Worm (Caenorhabditis elegans): ENCODE results near the gene C04C3.9.
"Not testable (repeated sequence)": the region's sequence is repeated elsewhere in the genome, so short reads cannot be mapped to it uniquely, and the experiment has no call there.

Gene C04C3.9

ce11 chrIV:3436021-3436420 is 7.7 kb upstream of the C04C3.9 start, which contains the start of gene srz-32:
srz-32 (plus strand) TSS chrIV:3436321.
- TF ChIP-seq unc-55 (GFP tag; optimal IDR thresholded peaks at IDR 0.05), result no peak
- no peak for TF ChIP-seq lin-11 (tag; optimal IDR thresholded peaks at IDR 0.05)
- no peak for TF ChIP-seq hlh-6 (tag; optimal IDR thresholded peaks at IDR 0.05)
- TF ChIP-seq unc-3 (GFP tag; conservative IDR thresholded peaks at IDR 0.05), result no peak
- no peak for TF ChIP-seq unc-3 (tag; optimal IDR thresholded peaks at IDR 0.05)
- no peak for TF ChIP-seq pha-4 (tag; optimal IDR thresholded peaks at IDR 0.05)
- no peak for TF ChIP-seq ama-1 (optimal IDR thresholded peaks at IDR 0.05)
- no peak for TF ChIP-seq ceh-30 (tag; optimal IDR thresholded peaks at IDR 0.05)
- TF ChIP-seq ceh-19 (GFP tag; optimal IDR thresholded peaks at IDR 0.05), result no peak
- TF ChIP-seq ceh-14 (tag; optimal IDR thresholded peaks at IDR 0.05), result no peak
- TF ChIP-seq tbx-2 (tag; optimal IDR thresholded peaks at IDR 0.05), result no peak
- no peak for TF ChIP-seq hlh-8 (tag; optimal IDR thresholded peaks at IDR 0.05)
- no peak for TF ChIP-seq ceh-9 (tag; optimal IDR thresholded peaks at IDR 0.05)
- TF ChIP-seq dve-1 (tag; optimal IDR thresholded peaks at IDR 0.05), result no peak
- no peak for TF ChIP-seq sox-4 (tag; optimal IDR thresholded peaks at IDR 0.05)
- TF ChIP-seq C08G9.2 (tag; optimal IDR thresholded peaks at IDR 0.05), result no peak
- no peak for TF ChIP-seq gmeb-2 (tag; optimal IDR thresholded peaks at IDR 0.05)
- TF ChIP-seq ceh-45 (GFP tag; IDR thresholded peaks at IDR 0.05), result no peak
- no peak for TF ChIP-seq npax-4 (tag; optimal IDR thresholded peaks at IDR 0.05)
- no peak for TF ChIP-seq mec-3 (tag; optimal IDR thresholded peaks at IDR 0.05; ENCODE audit: borderline replicate concordance)
- TF ChIP-seq K09A11.1 (tag; optimal IDR thresholded peaks at IDR 0.05; ENCODE audit: insufficient read depth), result no peak

- TF ChIP-seq K09A11.1 (tag; optimal IDR thresholded peaks at IDR 0.05; ENCODE audit: insufficient read depth); lin-11 (tag; optimal IDR thresholded peaks at IDR 0.05); pat-9 (tag; optimal IDR thresholded peaks at IDR 0.05): not testable (repeated sequence)
Observed at ce11 chrIV:3433387-3433786, 5.1 kb upstream of the C04C3.9 start, which contains the start of gene C04C3.7. C04C3.7 (minus strand) TSS chrIV:3433487.

- TF ChIP-seq pqm-1 (tag; optimal IDR thresholded peaks at IDR 0.05), result no peak
- TF ChIP-seq K09A11.1 (tag; optimal IDR thresholded peaks at IDR 0.05; ENCODE audit: insufficient read depth), result no peak
- TF ChIP-seq ceh-24 (tag; optimal IDR thresholded peaks at IDR 0.05), result no peak
- no peak for TF ChIP-seq K02D7.2 (tag; optimal IDR thresholded peaks at IDR 0.05)
- no peak for TF ChIP-seq fkh-6 (tag; optimal IDR thresholded peaks at IDR 0.05)
- TF ChIP-seq ceh-30 (tag; optimal IDR thresholded peaks at IDR 0.05), result no peak
- no peak for TF ChIP-seq gmeb-2 (tag; optimal IDR thresholded peaks at IDR 0.05)
- TF ChIP-seq syd-9 (tag; optimal IDR thresholded peaks at IDR 0.05), result no peak
- TF ChIP-seq pros-1 (tag; optimal IDR thresholded peaks at IDR 0.05), result no peak
- no peak for TF ChIP-seq pat-9 (tag; optimal IDR thresholded peaks at IDR 0.05)
- TF ChIP-seq ztf-16 (tag; optimal IDR thresholded peaks at IDR 0.05), result no peak
Observed at ce11 chrIV:3422516-3422915, 5.8 kb downstream of the C04C3.9 start, which contains the start of gene C04C3.6. C04C3.6 (minus strand) TSS chrIV:3422616.

ce11 chrIV:3418741-3419140 is 9.6 kb downstream of the C04C3.9 start:
- TF ChIP-seq C08G9.2 (tag; optimal IDR thresholded peaks at IDR 0.05) (no peak), hlh-6 (tag; optimal IDR thresholded peaks at IDR 0.05) (no peak), mec-3 (tag; optimal IDR thresholded peaks at IDR 0.05; ENCODE audit: borderline replicate concordance) (no peak), ceh-30 (tag; optimal IDR thresholded peaks at IDR 0.05) (no peak)

ce11 chrIV:3415383-3415782 is 13.0 kb downstream of the C04C3.9 start, which contains the start of gene lgc-9:
lgc-9 (plus strand) TSS chrIV:3415683.
- TF ChIP-seq zip-5 (tag; optimal IDR thresholded peaks at IDR 0.05), result no peak

- TF ChIP-seq rnt-1 (tag; optimal IDR thresholded peaks at IDR 0.05), result no peak
- TF ChIP-seq elt-2 (tag; optimal IDR thresholded peaks at IDR 0.05), result peak; percentile 72
- TF ChIP-seq ceh-34 (tag; optimal IDR thresholded peaks at IDR 0.05), result no peak
Observed at ce11 chrIV:3400941-3401340, 27.4 kb downstream of the C04C3.9 start.
